Fruit fly (Drosophila melanogaster) whole organism, embryonic: ENCODE results near the gene Srg3.

Experiments
- Awh ChIP-seq: fragments of 200-800 bp; sonication (Bioruptor generic); IDR thresholded peaks from 2 replicates; pipeline ENCODE4, ENCODE4 v1.3.6; 2022; ENCODE audit warnings: missing biosample characterization, missing genetic modification characterization
- BtbVII ChIP-seq: fragments of 200-800 bp; sonication (Bioruptor generic); optimal IDR thresholded peaks from 3 replicates; lab custom pipeline; 2017; ENCODE audit warnings: missing biosample characterization, mild to moderate bottlenecking, missing genetic modification characterization
- CG11695 ChIP-seq: fragments of 200-800 bp; sonication (Bioruptor generic); IDR thresholded peaks from 3 replicates; pipeline ENCODE4 v1.3.6; 2022; ENCODE audit warnings: missing biosample characterization, missing genetic modification characterization
- CG1233 ChIP-seq: fragments of 200-800 bp; sonication (Bioruptor generic); optimal IDR thresholded peaks from 4 replicates; lab custom pipeline; 2018; ENCODE audit warnings: missing biosample characterization, mild to moderate bottlenecking, missing genetic modification characterization
- CG12744 ChIP-seq: fragments of 200-800 bp; sonication (Bioruptor generic); optimal IDR thresholded peaks from 2 replicates; lab custom pipeline; 2016; ENCODE audit warnings: missing biosample characterization, missing genetic modification characterization
- CG13123 ChIP-seq: fragments of 200-800 bp; sonication (Bioruptor generic); optimal IDR thresholded peaks from 2 replicates; lab custom pipeline; 2016; ENCODE audit warnings: missing biosample characterization, missing genetic modification characterization
- CG14050 ChIP-seq: fragments of 200-800 bp; sonication (Bioruptor generic); IDR thresholded peaks from 3 replicates; pipeline ENCODE4 v1.3.6; 2022; ENCODE audit warnings: missing biosample characterization, missing genetic modification characterization
- CG14667 ChIP-seq: fragments of 200-800 bp; sonication (Bioruptor generic); IDR thresholded peaks from 2 replicates; pipeline ENCODE4 v1.3.6; 2022; ENCODE audit warnings: missing biosample characterization, missing genetic modification characterization
- CG15073 ChIP-seq: fragments of 200-800 bp; sonication (Bioruptor generic); optimal IDR thresholded peaks from 2 replicates; lab custom pipeline; 2016; ENCODE audit warnings: missing biosample characterization, missing genetic modification characterization
- CG15269 ChIP-seq: fragments of 200-800 bp; sonication (Bioruptor generic); optimal IDR thresholded peaks from 2 replicates; lab custom pipeline; 2018; ENCODE audit warnings: missing biosample characterization, mild to moderate bottlenecking, missing genetic modification characterization, moderate library complexity
- CG1603 ChIP-seq: fragments of 200-800 bp; sonication (Bioruptor generic); optimal IDR thresholded peaks from 2 replicates; lab custom pipeline; 2019; ENCODE audit warnings: missing biosample characterization, mild to moderate bottlenecking, missing genetic modification characterization, moderate library complexity
- CG1647 ChIP-seq: fragments of 200-800 bp; sonication (Bioruptor generic); optimal IDR thresholded peaks from 3 replicates; lab custom pipeline; 2016; ENCODE audit warnings: missing biosample characterization, missing genetic modification characterization
- CG17359 ChIP-seq: fragments of 200-800 bp; sonication (Bioruptor generic); optimal IDR thresholded peaks from 3 replicates; lab custom pipeline; 2018; ENCODE audit warnings: missing biosample characterization, mild to moderate bottlenecking, missing genetic modification characterization, moderate library complexity
- CG17802 ChIP-seq: fragments of 200-800 bp; sonication (Bioruptor generic); optimal IDR thresholded peaks from 2 replicates; lab custom pipeline; 2018; ENCODE audit warnings: missing biosample characterization, mild to moderate bottlenecking, missing genetic modification characterization, moderate library complexity
- CG1792 ChIP-seq: fragments of 200-800 bp; sonication (Bioruptor generic); optimal IDR thresholded peaks from 2 replicates; lab custom pipeline; 2016; ENCODE audit warnings: missing biosample characterization, missing genetic modification characterization
- CG5953 ChIP-seq: fragments of 200-800 bp; sonication (Bioruptor generic); IDR thresholded peaks from 2 replicates; pipeline ENCODE4 v1.3.6; 2022; ENCODE audit warnings: missing biosample characterization, missing genetic modification characterization
- CG6654 ChIP-seq: fragments of 200-800 bp; sonication (Bioruptor generic); optimal IDR thresholded peaks from 2 replicates; lab custom pipeline; 2017; ENCODE audit warnings: missing biosample characterization, mild to moderate bottlenecking, missing genetic modification characterization
- CG8924 ChIP-seq: fragments of 200-800 bp; optimal IDR thresholded peaks from 3 replicates; lab custom pipeline; 2019; ENCODE audit warnings: missing biosample characterization, mild to moderate bottlenecking, missing genetic modification characterization, moderate library complexity
- CG9727 ChIP-seq: fragments of 200-800 bp; sonication (Bioruptor generic); optimal IDR thresholded peaks from 3 replicates; lab custom pipeline; 2017; ENCODE audit warnings: missing biosample characterization, mild to moderate bottlenecking, missing genetic modification characterization
- CG9817 ChIP-seq: fragments of 200-800 bp; sonication (Bioruptor generic); optimal IDR thresholded peaks from 2 replicates; lab custom pipeline; 2018; ENCODE audit warnings: missing biosample characterization, mild to moderate bottlenecking, missing genetic modification characterization, moderate library complexity
- CG9932 ChIP-seq: fragments of 200-800 bp; sonication (Bioruptor generic); IDR thresholded peaks from 2 replicates; pipeline ENCODE4 v1.3.6; 2022; ENCODE audit warnings: missing biosample characterization, missing genetic modification characterization
- CkIIα-i1 ChIP-seq: fragments of 200-800 bp; sonication (Bioruptor generic); IDR thresholded peaks from 2 replicates; pipeline ENCODE4 v1.3.6; 2022; ENCODE audit warnings: missing biosample characterization, missing genetic modification characterization
- D19A ChIP-seq: fragments of 200-800 bp; optimal IDR thresholded peaks from 3 replicates; lab custom pipeline; 2019; ENCODE audit warnings: missing biosample characterization, mild to moderate bottlenecking, missing genetic modification characterization, moderate library complexity
- Dek ChIP-seq: fragments of 200-800 bp; sonication (Bioruptor generic); optimal IDR thresholded peaks from 3 replicates; lab custom pipeline; 2019; ENCODE audit warnings: missing biosample characterization, mild to moderate bottlenecking, missing genetic modification characterization, moderate library complexity
- Dip2 ChIP-seq: fragments of 200-800 bp; sonication (Bioruptor generic); IDR thresholded peaks from 2 replicates; pipeline ENCODE4 v1.3.6; 2022; ENCODE audit warnings: missing biosample characterization, missing genetic modification characterization
- Dip3 ChIP-seq: fragments of 200-800 bp; sonication (Bioruptor generic); optimal IDR thresholded peaks from 3 replicates; lab custom pipeline; 2016; ENCODE audit warnings: missing biosample characterization, missing genetic modification characterization
- HLH54F ChIP-seq: fragments of 200-800 bp; sonication (Bioruptor generic); optimal IDR thresholded peaks from 3 replicates; lab custom pipeline; 2016; ENCODE audit warnings: missing biosample characterization, missing genetic modification characterization
- HmgZ ChIP-seq: fragments of 200-800 bp; sonication (Bioruptor generic); optimal IDR thresholded peaks from 2 replicates; lab custom pipeline; 2018; ENCODE audit warnings: missing biosample characterization, mild to moderate bottlenecking, missing genetic modification characterization
- Hsf ChIP-seq: fragments of 200-800 bp; sonication (Bioruptor generic); optimal IDR thresholded peaks from 3 replicates; lab custom pipeline; 2016; ENCODE audit warnings: missing biosample characterization, missing genetic modification characterization
- Meics ChIP-seq: fragments of 200-800 bp; sonication (Bioruptor generic); optimal IDR thresholded peaks from 2 replicates; lab custom pipeline; 2017; ENCODE audit warnings: missing biosample characterization, mild to moderate bottlenecking, missing genetic modification characterization
- Pdp1 ChIP-seq, 2 experiments: fragments of 200-800 bp; sonication (Bioruptor generic); optimal IDR thresholded peaks; 3 replicates each; lab custom pipeline; 2016; ENCODE audit warnings: missing biosample characterization in 2 of 2, missing genetic modification characterization in 2 of 2, mild to moderate bottlenecking in 1 of 2, moderate library complexity in 1 of 2
- Xrp1 ChIP-seq: fragments of 200-800 bp; sonication (Bioruptor generic); IDR thresholded peaks from 2 replicates; pipeline ENCODE4 v1.3.6; 2022; ENCODE audit warnings: missing biosample characterization, missing genetic modification characterization
- amos ChIP-seq: fragments of 200-800 bp; sonication (Bioruptor generic); IDR thresholded peaks from 2 replicates; pipeline ENCODE4 v1.3.6; 2022; ENCODE audit warnings: missing biosample characterization, missing genetic modification characterization; ENCODE audit not compliant: partially characterized antibody
- ash1 ChIP-seq: fragments of 200-800 bp; sonication (Bioruptor generic); optimal IDR thresholded peaks from 2 replicates; lab custom pipeline; 2018; ENCODE audit warnings: missing biosample characterization, mild to moderate bottlenecking, missing genetic modification characterization
- ato ChIP-seq: fragments of 200-800 bp; sonication (Bioruptor generic); IDR thresholded peaks from 2 replicates; pipeline ENCODE4 v1.3.6; 2022; ENCODE audit warnings: missing biosample characterization, missing genetic modification characterization; ENCODE audit not compliant: partially characterized antibody
- bab2 ChIP-seq: fragments of 200-800 bp; sonication (Bioruptor generic); optimal IDR thresholded peaks from 2 replicates; lab custom pipeline; 2016; ENCODE audit warnings: missing biosample characterization, missing genetic modification characterization
- br ChIP-seq: fragments of >200 bp; optimal IDR thresholded peaks from 2 replicates; lab custom pipeline; 2017
- cas ChIP-seq: fragments of 200-800 bp; sonication (Bioruptor generic); IDR thresholded peaks from 2 replicates; pipeline ENCODE4 v1.3.6; 2022; ENCODE audit warnings: missing biosample characterization, missing genetic modification characterization
- chinmo ChIP-seq: fragments of 200-800 bp; sonication (Bioruptor generic); IDR thresholded peaks from 4 replicates; pipeline ENCODE4 v1.3.6; 2022; ENCODE audit warnings: missing biosample characterization, missing genetic modification characterization; ENCODE audit not compliant: partially characterized antibody
- dimm ChIP-seq: fragments of 200-800 bp; sonication (Bioruptor generic); IDR thresholded peaks from 2 replicates; pipeline ENCODE4 v1.3.6; 2022; ENCODE audit warnings: missing biosample characterization, missing genetic modification characterization
- exex ChIP-seq: fragments of 200-800 bp; sonication (Bioruptor generic); optimal IDR thresholded peaks from 4 replicates; lab custom pipeline; 2018; ENCODE audit warnings: missing biosample characterization, mild to moderate bottlenecking, missing genetic modification characterization, moderate library complexity
- ken ChIP-seq: fragments of 200-800 bp; sonication (Bioruptor generic); IDR thresholded peaks from 3 replicates; pipeline ENCODE4 v1.3.6; 2022; ENCODE audit warnings: missing biosample characterization, missing genetic modification characterization
- lov ChIP-seq, 2 experiments: fragments of 200-800 bp in 1 of 2; fragments of >200 bp in 1 of 2; sonication (Bioruptor generic) in 1 of 2; IDR thresholded peaks in 1 of 2; optimal IDR thresholded peaks in 1 of 2; 2 replicates in 1 of 2; 3 replicates in 1 of 2; pipeline versions ENCODE4 v1.3.6 to Lab custom; 2017 to 2022; ENCODE audit warnings: missing biosample characterization in 1 of 2, missing genetic modification characterization in 1 of 2
- maf-S ChIP-seq: fragments of 200-800 bp; sonication (Bioruptor generic); optimal IDR thresholded peaks from 2 replicates; lab custom pipeline; 2016; ENCODE audit warnings: missing biosample characterization, missing genetic modification characterization
- peb ChIP-seq: fragments of 200-800 bp; sonication (Bioruptor generic); IDR thresholded peaks from 2 replicates; pipeline ENCODE4 v1.3.6; 2022; ENCODE audit warnings: missing biosample characterization, missing genetic modification characterization
- phol ChIP-seq: fragments of 200-800 bp; sonication (Bioruptor generic); optimal IDR thresholded peaks from 3 replicates; lab custom pipeline; 2018; ENCODE audit warnings: missing biosample characterization, mild to moderate bottlenecking, missing genetic modification characterization, moderate library complexity
- slbo ChIP-seq: fragments of 200-800 bp; sonication (Bioruptor generic); IDR thresholded peaks from 2 replicates; pipeline ENCODE4 v1.3.6; 2022; ENCODE audit warnings: missing biosample characterization, missing genetic modification characterization
- sqz ChIP-seq: fragments of 200-800 bp; sonication (Bioruptor generic); optimal IDR thresholded peaks from 3 replicates; lab custom pipeline; 2018; ENCODE audit warnings: missing biosample characterization, mild to moderate bottlenecking, missing genetic modification characterization
- yki ChIP-seq: fragments of >200 bp; optimal IDR thresholded peaks from 3 replicates; lab custom pipeline; 2018
- zfh1 ChIP-seq: fragments of 200-800 bp; sonication (Bioruptor generic); IDR thresholded peaks from 3 replicates; pipeline ENCODE4 v1.3.6; 2022; ENCODE audit warnings: missing biosample characterization, missing genetic modification characterization

Srg3 gene

dm6 chr3L:9402157-9402890 is 40.7 kb upstream of the Srg3 start, which contains the start of gene eIF4E1 (continued):
- TF ChIP-seq CG5953 (GFP tag; lab: Robert Waterston, UW) = no peak
- TF ChIP-seq ash1 (GFP tag; lab: Kevin White, UChicago) = no peak
- peak; percentile 1 for TF ChIP-seq Dek (tag; lab: Kevin White, UChicago)
- TF ChIP-seq CG9932 = peak; percentile 31; the same call in 1 of the 2 replicates
- no peak for TF ChIP-seq lov (optimal IDR thresholded peaks at IDR 0.05; lab: Kevin White, UChicago)
- no peak for TF ChIP-seq lov (GFP tag; IDR thresholded peaks at IDR 0.05; lab: Robert Waterston, UW)
- no peak for TF ChIP-seq Dip3 (GFP tag; lab: Kevin White, UChicago)
- TF ChIP-seq CG8924 (tag; lab: Kevin White, UChicago) = no peak
- TF ChIP-seq CG17359 (tag; lab: Kevin White, UChicago) = no peak
- no peak for TF ChIP-seq yki (lab: Kevin White, UChicago)
- no peak for TF ChIP-seq br (lab: Kevin White, UChicago)
- no peak for TF ChIP-seq D19A (tag; lab: Kevin White, UChicago)
- peak; percentile 80 for TF ChIP-seq CG1603 (tag; lab: Kevin White, UChicago)
- peak; percentile 2 for TF ChIP-seq maf-S (GFP tag; lab: Kevin White, UChicago)
- no peak for TF ChIP-seq dimm (GFP tag; lab: Robert Waterston, UW)
- TF ChIP-seq Meics = no peak
- TF ChIP-seq CkIIα-i1 (GFP tag; lab: Robert Waterston, UW) = no peak
- peak; percentile 62 for TF ChIP-seq ato (GFP tag; lab: Robert Waterston, UW)
- no peak for TF ChIP-seq exex (tag; lab: Kevin White, UChicago)
- no peak for TF ChIP-seq CG1647 (GFP tag; lab: Kevin White, UChicago)
- TF ChIP-seq CG9817 (tag; lab: Kevin White, UChicago) = no peak
- no peak for TF ChIP-seq CG6654 (GFP tag; lab: Kevin White, UChicago)
- TF ChIP-seq CG17802 = no peak
- TF ChIP-seq CG14667 = no peak
- peak; percentile 1 for TF ChIP-seq CG1233
- no peak for TF ChIP-seq bab2 (GFP tag; lab: Kevin White, UChicago)
- TF ChIP-seq Dip2 (GFP tag; lab: Robert Waterston, UW) = no peak
- TF ChIP-seq chinmo (GFP tag; lab: Robert Waterston, UW) = 0 out of 4 replicates have a peak, but pooled peaks have one; percentile 19
- TF ChIP-seq Pdp1 (GFP tag; optimal IDR thresholded peaks at IDR 0.05; lab: Kevin White, UChicago) = peak; percentile 56 to 91
- TF ChIP-seq CG13123 (GFP tag; lab: Kevin White, UChicago) = no peak
- TF ChIP-seq cas = no peak
- TF ChIP-seq zfh1 = no peak
- peak; percentile 65; the same call in 1 of the 2 replicates for TF ChIP-seq slbo (GFP tag; lab: Robert Waterston, UW)
- no peak for TF ChIP-seq CG11695 (GFP tag; lab: Robert Waterston, UW)
- no peak for TF ChIP-seq sqz
- peak; percentile 27; the same call in 2 of the 3 replicates for TF ChIP-seq ken (GFP tag; lab: Robert Waterston, UW)
- no peak for TF ChIP-seq CG12744 (GFP tag; lab: Kevin White, UChicago)
- no peak for TF ChIP-seq CG9727 (GFP tag; lab: Kevin White, UChicago)
- TF ChIP-seq amos = peak; percentile 86
- TF ChIP-seq HLH54F (GFP tag; lab: Kevin White, UChicago) = peak; percentile 29
- TF ChIP-seq peb (GFP tag; lab: Robert Waterston, UW) = no peak
- TF ChIP-seq CG15073 (GFP tag; lab: Kevin White, UChicago) = no peak
- peak; percentile 42 for TF ChIP-seq HmgZ
- TF ChIP-seq CG1792 (GFP tag; lab: Kevin White, UChicago) = peak; percentile 28
- TF ChIP-seq Awh (GFP tag; lab: Robert Waterston, UW) = no peak
- TF ChIP-seq CG14050 (GFP tag; lab: Robert Waterston, UW) = no peak
- no peak for TF ChIP-seq Xrp1 (GFP tag; lab: Robert Waterston, UW)
- peak; percentile 13 for TF ChIP-seq Hsf (GFP tag; lab: Kevin White, UChicago)
- no peak for TF ChIP-seq CG15269
- no peak for TF ChIP-seq BtbVII (GFP tag; lab: Kevin White, UChicago)
- peak; percentile 62 for TF ChIP-seq phol (tag; lab: Kevin White, UChicago)
